Worm (Caenorhabditis elegans) whole organism, early embryonic: ENCODE measurements around the gene nono-1.

ENCODE experiments used
- B0310.2 ChIP-seq: sonication (generic microtip); optimal IDR thresholded peaks from 2 replicates; lab custom pipeline; 2016; ENCODE audit warnings: mild to moderate bottlenecking, missing genetic modification characterization, missing compliant biosample characterization
- F13C5.2 ChIP-seq: sonication (generic microtip); optimal IDR thresholded peaks from 2 replicates; lab custom pipeline; 2017; ENCODE audit warnings: mild to moderate bottlenecking, missing genetic modification characterization, inconsistent platforms, missing compliant biosample characterization
- aly-1 ChIP-seq: sonication (generic microtip); optimal IDR thresholded peaks from 2 replicates; lab custom pipeline; 2016; ENCODE audit warnings: missing genetic modification characterization, missing compliant biosample characterization
- ama-1 ChIP-seq: fragments of 150-350 bp; optimal IDR thresholded peaks from 2 replicates; lab custom pipeline; 2014
- ceh-13 ChIP-seq: fragments of 200-800 bp; sonication (Bioruptor generic); optimal IDR thresholded peaks from 2 replicates; lab custom pipeline; 2018; ENCODE audit warnings: mild to moderate bottlenecking, missing genetic modification characterization, missing compliant biosample characterization
- ceh-36 ChIP-seq: sonication (generic microtip); optimal IDR thresholded peaks from 2 replicates; lab custom pipeline; 2016; ENCODE audit warnings: missing genetic modification characterization, inconsistent platforms, missing compliant biosample characterization
- ets-7 ChIP-seq: sonication (generic microtip); optimal IDR thresholded peaks from 2 replicates; lab custom pipeline; 2016; ENCODE audit warnings: missing genotype, missing genetic modification characterization, missing compliant biosample characterization
- flt-1 ChIP-seq: fragments of 200-800 bp; sonication (Bioruptor generic); IDR thresholded peaks from 2 replicates; pipeline ENCODE4 v1.3.6; 2022; ENCODE audit warnings: missing genetic modification characterization, missing compliant biosample characterization
- hmbx-1 ChIP-seq: sonication (generic microtip); optimal IDR thresholded peaks from 2 replicates; lab custom pipeline; 2016; ENCODE audit warnings: mild to moderate bottlenecking, missing genetic modification characterization, missing compliant biosample characterization
- hmg-4 ChIP-seq: fragments of 200-800 bp; sonication (Bioruptor generic); optimal IDR thresholded peaks from 2 replicates; lab custom pipeline; 2018; ENCODE audit warnings: mild to moderate bottlenecking, missing genetic modification characterization, missing compliant biosample characterization
- hnd-1 ChIP-seq: sonication (generic microtip); optimal IDR thresholded peaks from 2 replicates; lab custom pipeline; 2016; ENCODE audit warnings: missing genetic modification characterization, missing compliant biosample characterization
- pes-1 ChIP-seq: fragments of 200-800 bp; sonication (Bioruptor generic); IDR thresholded peaks from 2 replicates; pipeline ENCODE4 v1.3.6; 2022; ENCODE audit warnings: missing genetic modification reagents, missing genetic modification characterization, missing compliant biosample characterization
- scrt-1 ChIP-seq: fragments of 200-800 bp; sonication (Bioruptor generic); IDR thresholded peaks from 2 replicates; pipeline ENCODE4 v1.3.6; 2022; ENCODE audit warnings: missing genetic modification characterization, missing compliant biosample characterization
- sea-1 ChIP-seq: fragments of 200-800 bp; sonication (Bioruptor generic); conservative IDR thresholded peaks from 2 replicates; pipeline ENCODE4 v1.3.6; 2022; ENCODE audit warnings: missing genetic modification characterization, missing compliant biosample characterization
- tbx-11 ChIP-seq: fragments of 200-800 bp; sonication (Bioruptor generic); IDR thresholded peaks from 2 replicates; pipeline ENCODE4 v1.3.6; 2022; ENCODE audit warnings: missing genetic modification characterization, missing compliant biosample characterization
- tbx-37 ChIP-seq: fragments of 200-800 bp; sonication (Bioruptor generic); conservative IDR thresholded peaks from 2 replicates; pipeline ENCODE4 v1.3.6; 2022; ENCODE audit warnings: missing genetic modification reagents, missing genetic modification characterization, missing compliant biosample characterization
- tra-4 ChIP-seq: sonication (generic microtip); optimal IDR thresholded peaks from 2 replicates; lab custom pipeline; 2017; ENCODE audit warnings: missing genetic modification characterization, missing compliant biosample characterization

nono-1 gene

DNA sequence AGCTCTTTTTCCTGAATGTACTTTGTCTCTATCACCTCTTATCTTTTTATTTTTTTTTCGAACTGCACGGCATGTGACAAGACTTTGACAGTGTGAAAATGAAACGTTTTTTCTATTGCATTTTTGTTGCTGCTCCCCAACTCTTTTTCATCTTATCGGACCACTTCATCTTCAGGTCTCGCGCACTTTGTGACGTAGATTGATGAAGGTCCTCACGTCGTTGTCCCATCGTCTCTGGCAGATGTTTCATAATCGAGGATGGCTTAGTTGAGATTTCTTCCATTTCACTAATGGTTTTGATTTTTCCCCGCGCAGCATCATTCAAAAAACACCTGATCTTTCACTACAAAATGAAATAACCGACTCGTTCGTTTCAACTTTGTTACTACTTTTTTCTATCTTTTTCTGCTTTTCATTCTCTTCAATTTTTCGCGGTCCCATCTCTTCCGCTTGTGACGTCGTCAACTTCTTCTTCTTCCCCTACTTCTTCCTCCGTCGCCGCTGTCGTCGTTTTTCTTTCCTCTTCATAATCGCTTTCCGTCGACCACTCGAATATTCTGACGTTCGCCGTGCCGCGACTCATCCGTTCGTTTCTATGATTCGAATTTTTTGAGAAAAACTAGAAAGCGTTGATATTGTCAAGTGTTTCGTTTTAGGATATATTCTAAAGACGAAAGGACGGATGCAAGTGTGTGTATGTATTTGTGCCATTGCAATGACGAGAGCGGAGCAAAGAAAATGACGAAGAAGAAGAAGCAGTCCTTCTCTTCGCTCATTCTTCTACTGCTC lies 33.3 kb upstream of the nono-1 start, which contains the start of gene T04C9.2:
T04C9.2 (plus strand) TSS at position 739 of the 789 bp plus-strand sequence.
- no peak for TF ChIP-seq pes-1 (GFP tag; lab: Robert Waterston, UW)
- TF ChIP-seq ama-1 = no peak
- TF ChIP-seq F13C5.2 (tag; lab: Kevin White, UChicago) = no peak
- no peak for TF ChIP-seq B0310.2 (tag; lab: Kevin White, UChicago)
- TF ChIP-seq tra-4 (tag; lab: Kevin White, UChicago) = no peak
- TF ChIP-seq flt-1 (GFP tag; lab: Robert Waterston, UW) = no peak

DNA sequence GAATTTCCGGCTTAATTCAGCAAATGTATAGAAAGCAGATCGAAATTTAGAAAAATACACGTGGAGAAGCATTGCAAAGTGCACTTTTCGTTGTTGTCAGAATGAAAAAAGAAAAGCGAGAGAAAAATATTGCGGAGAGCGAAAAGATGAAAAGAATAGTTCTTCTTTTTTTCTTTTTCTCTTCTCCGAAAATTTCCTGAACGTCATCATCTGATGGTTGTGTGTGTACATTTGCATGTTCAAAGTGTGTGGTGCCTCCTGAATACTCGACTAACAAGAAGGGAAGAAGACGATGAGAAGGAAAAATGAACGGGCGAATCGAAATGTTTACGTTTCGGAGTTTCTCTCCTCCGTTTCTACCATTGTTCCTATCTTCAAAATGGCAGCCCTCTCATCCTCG lies 32.0 kb upstream of the nono-1 start:
- TF ChIP-seq ama-1 (no peak), flt-1 (GFP tag; lab: Robert Waterston, UW) (no peak), ceh-13 (GFP tag; lab: Kevin White, UChicago) (no peak), hnd-1 (tag; lab: Kevin White, UChicago) (no peak), F13C5.2 (tag; lab: Kevin White, UChicago) (no peak), hmg-4 (GFP tag; lab: Kevin White, UChicago) (no peak), hmbx-1 (tag; lab: Kevin White, UChicago) (no peak), aly-1 (tag; lab: Kevin White, UChicago) (no peak), tbx-11 (GFP tag; lab: Robert Waterston, UW) (no peak), B0310.2 (tag; lab: Kevin White, UChicago) (no peak), ceh-36 (tag; lab: Kevin White, UChicago) (no peak), scrt-1 (no peak), ets-7 (tag; lab: Kevin White, UChicago) (no peak), tbx-37 (GFP tag; lab: Robert Waterston, UW) (no peak), pes-1 (GFP tag; lab: Robert Waterston, UW) (no peak), tra-4 (tag; lab: Kevin White, UChicago) (no peak), sea-1 (GFP tag; lab: Robert Waterston, UW) (no peak)

DNA sequence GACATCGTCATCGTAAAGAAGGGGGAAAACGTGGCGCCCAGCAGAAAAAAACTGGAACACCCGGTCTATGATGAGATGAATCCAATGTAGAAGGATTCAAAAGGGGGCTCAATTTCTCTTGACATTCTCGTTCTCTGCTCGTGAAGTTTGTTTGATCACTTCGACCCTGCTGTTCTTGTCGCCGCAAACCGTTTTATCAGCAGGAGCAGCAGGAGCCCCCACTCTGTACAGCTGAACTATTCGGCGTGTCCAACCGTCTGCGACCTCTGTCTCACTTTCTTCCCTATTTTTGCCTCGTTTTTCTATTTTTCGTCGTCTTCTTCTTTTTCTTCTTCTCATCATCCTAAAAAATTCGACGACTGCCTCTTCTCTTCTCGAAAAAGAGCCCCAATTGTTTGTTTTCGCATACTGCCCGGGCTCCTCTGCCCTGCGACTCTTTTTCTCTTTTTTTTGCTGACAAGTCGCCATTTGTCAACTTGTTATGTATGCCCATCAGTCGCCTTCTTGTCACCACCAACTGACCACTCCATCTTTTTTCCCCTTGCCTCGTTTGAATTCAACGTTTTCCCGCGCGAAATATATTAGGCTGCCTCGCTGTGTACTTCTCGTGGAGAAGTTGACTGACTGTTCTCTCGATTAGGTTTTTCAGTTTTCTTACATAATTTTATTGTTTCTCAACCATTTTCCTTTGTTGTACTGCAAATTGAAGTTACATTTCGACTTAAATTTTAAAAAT lies 31.1 kb upstream of the nono-1 start:
- TF ChIP-seq ama-1 (no peak), ceh-36 (tag; lab: Kevin White, UChicago) (no peak), tra-4 (tag; lab: Kevin White, UChicago) (no peak), flt-1 (GFP tag; lab: Robert Waterston, UW) (no peak), scrt-1 (no peak), pes-1 (GFP tag; lab: Robert Waterston, UW) (no peak), tbx-11 (GFP tag; lab: Robert Waterston, UW) (no peak), tbx-37 (GFP tag; lab: Robert Waterston, UW) (no peak), hmg-4 (GFP tag; lab: Kevin White, UChicago) (no peak), ets-7 (tag; lab: Kevin White, UChicago) (no peak), hnd-1 (tag; lab: Kevin White, UChicago) (no peak), B0310.2 (tag; lab: Kevin White, UChicago) (no peak), ceh-13 (GFP tag; lab: Kevin White, UChicago) (no peak), aly-1 (tag; lab: Kevin White, UChicago) (no peak)

DNA sequence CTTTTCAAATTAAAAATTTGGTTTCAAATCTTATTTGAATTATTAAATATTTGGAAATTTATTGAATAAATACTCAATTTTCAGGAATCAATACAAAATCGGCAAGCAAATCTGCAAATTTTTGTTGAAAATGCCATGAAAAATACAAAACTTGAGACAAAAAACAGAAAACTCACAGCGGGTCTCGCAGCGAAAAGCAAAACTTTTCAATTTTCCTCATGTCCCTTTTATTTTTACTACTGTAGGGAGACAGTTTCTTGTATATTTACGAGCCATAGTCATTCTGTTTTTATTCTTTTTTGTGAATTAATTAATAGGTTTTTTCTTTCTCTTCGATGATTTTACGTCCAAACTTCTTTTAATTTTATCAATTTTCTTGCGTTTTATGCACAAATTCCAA lies 30.4 kb upstream of the nono-1 start:
- TF ChIP-seq ceh-36 (tag; lab: Kevin White, UChicago) = no peak
- TF ChIP-seq flt-1 (GFP tag; lab: Robert Waterston, UW) = no peak
- TF ChIP-seq tbx-11 (GFP tag; lab: Robert Waterston, UW) = no peak
- no peak for TF ChIP-seq B0310.2 (tag; lab: Kevin White, UChicago)
- TF ChIP-seq tra-4 (tag; lab: Kevin White, UChicago) = no peak
- no peak for TF ChIP-seq ceh-13 (GFP tag; lab: Kevin White, UChicago)
- no peak for TF ChIP-seq pes-1 (GFP tag; lab: Robert Waterston, UW)
- TF ChIP-seq ama-1 = no peak

DNA sequence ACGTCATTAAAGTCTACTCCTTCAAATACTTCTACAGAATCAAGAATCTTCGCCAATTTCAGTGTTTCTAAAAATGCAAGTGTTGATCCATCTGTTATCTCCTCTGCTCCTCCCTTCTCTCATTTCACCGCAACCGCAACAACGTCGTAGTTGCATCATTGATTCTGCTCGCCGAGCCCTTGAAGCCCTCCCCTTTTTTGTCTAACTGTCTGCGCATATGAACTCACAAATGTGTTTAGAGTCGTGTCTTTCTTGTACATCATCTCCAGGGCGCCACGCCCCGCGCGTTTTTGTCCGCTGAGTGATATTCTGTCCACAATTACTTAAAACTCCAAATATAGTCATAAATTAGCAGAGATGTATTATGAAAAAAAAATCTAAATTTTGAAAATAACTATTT lies 30.0 kb upstream of the nono-1 start:
- TF ChIP-seq aly-1 (tag; lab: Kevin White, UChicago) = no peak
- TF ChIP-seq hnd-1 (tag; lab: Kevin White, UChicago) = no peak
- TF ChIP-seq hmbx-1 (tag; lab: Kevin White, UChicago) = no peak
- no peak for TF ChIP-seq tbx-37 (GFP tag; lab: Robert Waterston, UW)
- TF ChIP-seq ceh-13 (GFP tag; lab: Kevin White, UChicago) = no peak
- TF ChIP-seq hmg-4 (GFP tag; lab: Kevin White, UChicago) = no peak

DNA sequence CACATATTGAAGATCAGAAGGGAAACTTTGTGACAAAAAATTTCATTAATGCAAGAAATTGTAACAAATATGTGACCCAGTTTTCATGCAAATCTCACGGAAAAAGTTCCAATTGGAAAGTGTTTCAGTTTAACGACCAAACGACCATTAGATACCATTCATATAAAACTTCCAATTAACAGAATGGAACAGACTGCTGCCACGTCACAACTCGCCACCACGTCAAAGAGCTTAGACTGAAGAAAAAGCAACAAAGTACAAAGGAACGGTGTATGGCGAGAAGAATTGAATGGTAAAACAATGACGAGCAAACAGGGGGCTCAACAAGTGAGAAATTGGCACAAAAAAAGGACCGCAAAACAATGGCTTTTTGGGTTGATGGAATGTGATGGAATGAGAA lies 27.3 kb upstream of the nono-1 start, which contains the start of gene T04C9.3:
T04C9.3 (plus strand) TSS at position 301 of the 400 bp plus-strand sequence.
- TF ChIP-seq pes-1 (GFP tag; lab: Robert Waterston, UW) (no peak), hnd-1 (tag; lab: Kevin White, UChicago) (no peak), flt-1 (GFP tag; lab: Robert Waterston, UW) (no peak), hmbx-1 (tag; lab: Kevin White, UChicago) (no peak), hmg-4 (GFP tag; lab: Kevin White, UChicago) (no peak), sea-1 (GFP tag; lab: Robert Waterston, UW) (no peak), tbx-11 (GFP tag; lab: Robert Waterston, UW) (no peak), ama-1 (no peak), ceh-13 (GFP tag; lab: Kevin White, UChicago) (no peak), tra-4 (tag; lab: Kevin White, UChicago) (no peak), B0310.2 (tag; lab: Kevin White, UChicago) (no peak), F13C5.2 (tag; lab: Kevin White, UChicago) (no peak), ets-7 (tag; lab: Kevin White, UChicago) (no peak), scrt-1 (no peak), ceh-36 (tag; lab: Kevin White, UChicago) (no peak), aly-1 (tag; lab: Kevin White, UChicago) (no peak)
